Fruit fly (Drosophila melanogaster): ENCODE measurements around the gene beat-Vc.

DNA sequence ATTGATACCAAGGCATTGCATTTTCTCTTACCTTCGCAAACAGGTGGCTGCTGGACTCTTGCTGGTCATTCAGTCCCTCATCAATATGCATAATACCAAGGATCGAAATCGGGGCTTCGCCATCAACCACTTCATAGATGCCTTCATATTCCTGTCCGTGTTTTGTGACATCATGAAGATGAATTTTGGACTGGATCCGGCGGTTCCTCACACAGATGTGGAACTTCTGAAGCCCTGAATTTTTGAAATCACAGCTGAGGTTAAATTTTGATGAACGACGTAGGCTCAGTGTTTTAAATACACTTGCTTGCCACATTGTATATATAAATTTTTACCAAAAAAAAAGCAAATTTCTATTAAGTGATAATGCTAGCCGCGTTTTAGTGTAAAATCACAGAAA is 86.0 kb downstream of the beat-Vc start, which contains the start of gene Past1:
- TF ChIP-seq CG34367 (tag; optimal IDR thresholded peaks at IDR 0.05) (no peak), CG8159 (tag; optimal IDR thresholded peaks at IDR 0.05) (no peak), CG32121 (GFP tag; IDR thresholded peaks at IDR 0.05) (no peak), D1 (tag; optimal IDR thresholded peaks at IDR 0.05) (no peak), EcR (GFP tag; optimal IDR thresholded peaks at IDR 0.05) (no peak)
